Fruit fly (Drosophila melanogaster): Measurements from ENCODE around the gene CG12347.

- TF ChIP-seq CG8478 (optimal IDR thresholded peaks at IDR 0.05) (no peak), CTCF (optimal IDR thresholded peaks at IDR 0.05) (no peak)
Measured at dm6 chr3R:17951285-17951684, 45.0 kb downstream of the CG12347 start.
